Worm (Caenorhabditis elegans): ENCODE measurements around the gene srv-21.

Gene srv-21

DNA sequence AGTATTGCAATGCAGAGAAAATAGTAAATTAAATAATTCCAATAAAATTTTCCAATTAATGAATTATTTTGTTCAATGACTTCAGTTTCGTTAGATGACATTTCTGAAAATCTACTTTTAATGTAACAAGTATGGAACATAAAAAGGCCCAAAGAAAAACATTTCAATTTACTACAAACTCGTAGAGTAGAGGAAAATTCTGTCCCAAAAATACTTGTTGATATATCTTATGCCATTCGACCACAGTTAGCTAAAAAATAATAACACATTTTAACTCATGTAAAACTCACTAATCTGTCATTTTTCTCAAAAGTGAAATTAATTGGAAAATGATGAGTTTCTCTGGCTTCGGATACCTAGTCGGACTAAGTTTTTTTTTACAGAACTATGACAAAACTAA, at the start of gene srv-21:
srv-21 (minus strand) TSS at position 101 of the 400 bp plus-strand sequence.
- TF ChIP-seq hmbx-1 (tag; optimal IDR thresholded peaks at IDR 0.05): no peak

DNA sequence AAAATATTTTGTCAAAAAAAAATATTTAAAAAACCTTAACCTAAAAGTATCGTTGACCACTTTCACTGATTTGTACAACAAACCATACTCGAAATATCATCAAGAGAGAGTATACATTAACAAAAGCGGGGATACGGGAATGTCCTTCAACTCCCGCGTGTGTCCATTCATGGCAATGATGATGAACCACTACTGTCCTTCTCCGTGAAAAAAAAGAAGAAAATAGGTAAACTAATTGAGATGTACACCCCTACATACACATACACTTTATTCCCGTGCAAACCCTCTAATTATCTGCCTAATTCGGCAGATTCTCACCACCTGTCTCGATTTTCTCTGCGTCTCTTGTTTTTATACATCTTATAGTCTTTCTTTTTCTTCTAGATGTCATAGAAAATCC, 49.5 kb upstream of the srv-21 start:
- TF ChIP-seq ceh-13 (GFP tag; optimal IDR thresholded peaks at IDR 0.05) (no peak), tra-4 (tag; optimal IDR thresholded peaks at IDR 0.05) (no peak), sea-1 (GFP tag; conservative IDR thresholded peaks at IDR 0.05) (no peak), flt-1 (GFP tag; IDR thresholded peaks at IDR 0.05) (no peak), ceh-36 (tag; optimal IDR thresholded peaks at IDR 0.05) (no peak)

DNA sequence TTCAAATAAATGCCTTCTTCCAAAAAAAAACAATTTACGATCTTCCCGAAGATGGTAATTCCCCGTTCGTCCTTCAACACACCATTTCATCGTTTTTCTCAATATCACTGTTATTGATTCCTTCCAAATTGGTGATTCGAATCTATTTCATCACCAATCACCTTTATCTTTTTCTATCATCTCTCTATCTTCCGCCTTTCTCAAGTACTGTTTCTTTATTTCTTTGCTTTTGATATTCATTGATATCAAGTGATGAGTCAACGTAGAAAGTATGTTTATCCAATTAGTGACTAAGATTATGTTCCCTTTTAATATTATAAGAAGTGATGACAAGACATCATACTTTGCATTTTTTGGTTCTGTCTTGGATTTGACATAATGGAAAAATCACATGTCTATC, 47.1 kb upstream of the srv-21 start:
- no peak for TF ChIP-seq ceh-36 (tag; optimal IDR thresholded peaks at IDR 0.05)
- TF ChIP-seq B0310.2 (tag; optimal IDR thresholded peaks at IDR 0.05): no peak
- TF ChIP-seq hmg-4 (GFP tag; optimal IDR thresholded peaks at IDR 0.05): no peak
- TF ChIP-seq ets-7 (tag; optimal IDR thresholded peaks at IDR 0.05): no peak
- no peak for TF ChIP-seq ceh-13 (GFP tag; optimal IDR thresholded peaks at IDR 0.05)
- TF ChIP-seq hnd-1 (tag; optimal IDR thresholded peaks at IDR 0.05): no peak
- no peak for TF ChIP-seq tra-4 (tag; optimal IDR thresholded peaks at IDR 0.05)
- TF ChIP-seq tbx-37 (GFP tag; conservative IDR thresholded peaks at IDR 0.05): no peak
- no peak for TF ChIP-seq aly-1 (tag; optimal IDR thresholded peaks at IDR 0.05)
- no peak for TF ChIP-seq tbx-11 (GFP tag; IDR thresholded peaks at IDR 0.05)

DNA sequence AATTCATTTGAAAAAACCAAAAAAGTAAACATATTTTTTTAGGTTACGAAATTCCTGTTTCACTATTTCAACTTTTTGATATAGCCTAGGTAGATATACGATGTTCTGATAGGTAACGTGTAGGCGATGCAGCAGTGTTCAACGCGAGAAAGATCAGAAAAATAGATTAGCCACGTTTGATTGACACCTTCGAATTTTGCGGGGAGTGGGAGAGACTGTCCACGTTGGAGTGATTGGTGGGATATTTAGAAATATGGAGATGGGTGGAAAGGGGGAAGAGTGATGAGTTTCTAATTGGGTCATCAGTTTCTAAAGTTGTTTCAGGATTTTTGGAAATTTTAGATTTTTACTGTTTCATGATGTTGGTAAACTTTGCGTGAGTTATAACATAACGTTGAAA, 46.0 kb upstream of the srv-21 start:
- TF ChIP-seq B0310.2 (tag; optimal IDR thresholded peaks at IDR 0.05): no peak
- no peak for TF ChIP-seq ets-7 (tag; optimal IDR thresholded peaks at IDR 0.05)
- no peak for TF ChIP-seq hnd-1 (tag; optimal IDR thresholded peaks at IDR 0.05)
- TF ChIP-seq hmbx-1 (tag; optimal IDR thresholded peaks at IDR 0.05): no peak
- TF ChIP-seq ceh-13 (GFP tag; optimal IDR thresholded peaks at IDR 0.05): no peak
- no peak for TF ChIP-seq ceh-36 (tag; optimal IDR thresholded peaks at IDR 0.05)

DNA sequence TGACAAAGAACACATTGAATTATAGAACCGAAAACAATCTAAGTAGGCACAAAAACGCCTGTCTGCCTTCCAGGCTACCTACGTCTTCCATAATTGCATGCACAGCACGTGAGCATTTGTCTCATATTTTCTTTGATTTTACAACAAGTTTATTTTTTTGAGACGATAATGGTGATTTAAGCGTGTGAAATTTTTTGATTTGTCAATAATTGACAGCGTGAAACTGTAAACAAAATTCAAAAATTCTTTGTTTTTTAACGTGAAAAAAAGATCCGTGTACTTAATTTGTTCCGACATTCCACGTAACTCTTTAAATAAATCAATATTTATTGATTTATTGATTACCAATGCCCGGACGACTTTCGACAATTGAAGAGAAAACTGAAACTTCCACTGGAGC, 39.9 kb upstream of the srv-21 start, which contains the start of gene dhhc-13:
dhhc-13 (plus strand) TSS at position 301 of the 400 bp plus-strand sequence.
- TF ChIP-seq hmg-4 (GFP tag; optimal IDR thresholded peaks at IDR 0.05) (no peak), B0310.2 (tag; optimal IDR thresholded peaks at IDR 0.05) (no peak), ama-1 (optimal IDR thresholded peaks at IDR 0.05) (no peak), hnd-1 (tag; optimal IDR thresholded peaks at IDR 0.05) (no peak), flt-1 (GFP tag; IDR thresholded peaks at IDR 0.05) (no peak), aly-1 (tag; optimal IDR thresholded peaks at IDR 0.05) (no peak), sea-1 (GFP tag; conservative IDR thresholded peaks at IDR 0.05) (no peak)

DNA sequence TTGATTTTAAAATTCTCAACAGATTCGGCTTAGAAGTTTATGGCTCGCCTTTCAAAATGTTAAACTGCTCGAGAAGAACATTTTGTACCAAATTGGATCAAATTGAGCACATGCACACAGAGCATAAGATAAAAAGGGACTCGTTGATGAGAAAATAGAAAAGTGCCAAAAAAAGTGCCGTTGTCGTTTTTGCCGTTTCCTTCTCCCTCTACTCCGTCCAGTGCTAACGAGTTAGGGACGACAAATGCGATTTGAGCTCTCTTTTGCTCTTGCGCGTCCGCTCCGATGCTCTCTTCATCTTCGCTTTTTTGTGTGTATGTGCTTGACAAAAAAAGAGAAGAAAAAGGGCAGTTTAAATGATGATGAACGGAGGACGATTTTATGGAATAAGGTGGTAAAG, 38.0 kb upstream of the srv-21 start:
- TF ChIP-seq tra-4 (tag; optimal IDR thresholded peaks at IDR 0.05) (no peak), aly-1 (tag; optimal IDR thresholded peaks at IDR 0.05) (no peak), tbx-11 (GFP tag; IDR thresholded peaks at IDR 0.05) (no peak), hnd-1 (tag; optimal IDR thresholded peaks at IDR 0.05) (no peak), pes-1 (GFP tag; IDR thresholded peaks at IDR 0.05) (no peak), hmbx-1 (tag; optimal IDR thresholded peaks at IDR 0.05) (no peak), B0310.2 (tag; optimal IDR thresholded peaks at IDR 0.05) (no peak), tbx-37 (GFP tag; conservative IDR thresholded peaks at IDR 0.05) (no peak), hmg-4 (GFP tag; optimal IDR thresholded peaks at IDR 0.05) (no peak), flt-1 (GFP tag; IDR thresholded peaks at IDR 0.05) (no peak), ama-1 (optimal IDR thresholded peaks at IDR 0.05) (no peak), ets-7 (tag; optimal IDR thresholded peaks at IDR 0.05) (no peak)

DNA sequence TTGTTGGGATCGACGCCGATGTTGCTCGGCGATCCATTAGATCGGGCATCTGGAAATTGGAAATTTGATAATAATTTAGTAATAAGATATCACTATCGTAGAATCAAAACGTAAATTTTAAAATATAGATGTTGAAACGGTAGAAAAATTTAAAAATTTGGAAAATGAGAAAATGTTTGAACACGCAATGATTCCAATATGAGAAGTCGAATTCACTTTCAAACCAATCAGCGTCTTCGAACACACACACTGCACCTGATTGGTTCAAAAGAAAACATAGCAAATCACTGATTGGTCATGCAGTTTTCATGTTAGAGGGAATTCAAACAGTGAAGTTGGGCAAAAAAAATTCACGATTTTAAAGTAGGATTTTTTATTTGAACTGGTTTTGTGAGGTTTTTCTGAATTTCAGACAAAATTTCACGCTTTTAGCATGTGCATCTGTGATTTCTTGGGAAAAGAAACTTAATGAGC, 26.2 kb upstream of the srv-21 start, which contains the start of gene H04M03.12:
H04M03.12 (minus strand) TSS at position 51 of the 474 bp plus-strand sequence.
- TF ChIP-seq tra-4 (tag; optimal IDR thresholded peaks at IDR 0.05) (no peak), sea-1 (GFP tag; conservative IDR thresholded peaks at IDR 0.05) (no peak), hmg-4 (GFP tag; optimal IDR thresholded peaks at IDR 0.05) (no peak), flt-1 (GFP tag; IDR thresholded peaks at IDR 0.05) (no peak), tbx-37 (GFP tag; conservative IDR thresholded peaks at IDR 0.05) (no peak), aly-1 (tag; optimal IDR thresholded peaks at IDR 0.05) (no peak), pes-1 (GFP tag; IDR thresholded peaks at IDR 0.05) (no peak), tbx-11 (GFP tag; IDR thresholded peaks at IDR 0.05) (no peak), F13C5.2 (tag; optimal IDR thresholded peaks at IDR 0.05) (no peak), B0310.2 (tag; optimal IDR thresholded peaks at IDR 0.05) (no peak), hmbx-1 (tag; optimal IDR thresholded peaks at IDR 0.05) (no peak), ama-1 (optimal IDR thresholded peaks at IDR 0.05) (no peak), ets-7 (tag; optimal IDR thresholded peaks at IDR 0.05) (no peak), ceh-36 (tag; optimal IDR thresholded peaks at IDR 0.05) (no peak), hnd-1 (tag; optimal IDR thresholded peaks at IDR 0.05) (no peak), ceh-13 (GFP tag; optimal IDR thresholded peaks at IDR 0.05) (no peak), scrt-1 (GFP tag; IDR thresholded peaks at IDR 0.05) (no peak)

DNA sequence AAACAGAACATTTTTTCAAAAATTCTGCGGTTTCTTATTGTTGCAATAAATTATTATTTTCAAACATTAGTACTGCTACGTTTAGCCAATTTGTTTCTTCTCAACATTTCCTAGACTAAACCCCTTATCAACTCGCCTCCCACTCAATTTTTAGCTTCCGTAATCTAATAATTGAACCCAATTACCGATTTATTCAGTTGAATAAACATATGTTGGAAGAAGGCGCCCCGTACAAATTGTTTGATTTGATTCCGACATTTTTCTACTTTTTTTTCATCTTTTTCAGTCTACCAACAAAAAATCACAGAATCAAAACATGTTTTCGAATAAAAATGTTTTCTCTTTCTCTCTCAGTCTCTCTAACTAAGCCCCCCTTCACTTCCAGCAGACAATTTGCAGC, 25.6 kb upstream of the srv-21 start:
- TF ChIP-seq ceh-13 (GFP tag; optimal IDR thresholded peaks at IDR 0.05) (no peak), flt-1 (GFP tag; IDR thresholded peaks at IDR 0.05) (no peak), tra-4 (tag; optimal IDR thresholded peaks at IDR 0.05) (no peak), ceh-36 (tag; optimal IDR thresholded peaks at IDR 0.05) (no peak), hnd-1 (tag; optimal IDR thresholded peaks at IDR 0.05) (no peak), scrt-1 (GFP tag; IDR thresholded peaks at IDR 0.05) (no peak), ets-7 (tag; optimal IDR thresholded peaks at IDR 0.05) (no peak)

DNA sequence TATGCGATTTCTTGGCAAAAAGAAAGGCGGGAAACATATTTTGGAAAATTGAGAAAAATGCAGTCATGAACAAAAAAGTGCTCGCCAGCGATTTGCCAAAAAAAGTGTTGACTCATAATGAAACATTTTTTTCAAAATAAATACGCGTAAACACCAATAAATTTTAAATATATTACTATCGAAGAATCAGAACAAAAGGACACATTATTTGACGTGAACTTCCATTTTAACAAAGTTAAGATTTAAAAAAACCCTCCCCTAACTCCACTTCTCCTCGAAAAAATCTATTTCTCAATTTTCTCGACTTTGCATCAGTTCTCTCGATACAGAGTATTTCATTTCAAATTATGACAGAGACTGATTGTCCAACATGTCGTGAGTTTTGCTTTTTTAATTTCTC, 19.2 kb upstream of the srv-21 start, which contains the start of gene pck-3:
pck-3 (plus strand) TSS at position 301 of the 400 bp plus-strand sequence.
- no peak for TF ChIP-seq pes-1 (GFP tag; IDR thresholded peaks at IDR 0.05)
- no peak for TF ChIP-seq scrt-1 (GFP tag; IDR thresholded peaks at IDR 0.05)
- no peak for TF ChIP-seq tra-4 (tag; optimal IDR thresholded peaks at IDR 0.05)
- no peak for TF ChIP-seq aly-1 (tag; optimal IDR thresholded peaks at IDR 0.05)
- no peak for TF ChIP-seq B0310.2 (tag; optimal IDR thresholded peaks at IDR 0.05)
- TF ChIP-seq ama-1 (optimal IDR thresholded peaks at IDR 0.05): no peak
- TF ChIP-seq flt-1 (GFP tag; IDR thresholded peaks at IDR 0.05): no peak
- TF ChIP-seq ets-7 (tag; optimal IDR thresholded peaks at IDR 0.05): no peak
- TF ChIP-seq sea-1 (GFP tag; conservative IDR thresholded peaks at IDR 0.05): no peak
- TF ChIP-seq hnd-1 (tag; optimal IDR thresholded peaks at IDR 0.05): no peak
- TF ChIP-seq F13C5.2 (tag; optimal IDR thresholded peaks at IDR 0.05): no peak
- TF ChIP-seq tbx-37 (GFP tag; conservative IDR thresholded peaks at IDR 0.05): no peak
- TF ChIP-seq ceh-36 (tag; optimal IDR thresholded peaks at IDR 0.05): no peak
- no peak for TF ChIP-seq tbx-11 (GFP tag; IDR thresholded peaks at IDR 0.05)
- no peak for TF ChIP-seq hmg-4 (GFP tag; optimal IDR thresholded peaks at IDR 0.05)
- TF ChIP-seq ceh-13 (GFP tag; optimal IDR thresholded peaks at IDR 0.05): no peak
- TF ChIP-seq hmbx-1 (tag; optimal IDR thresholded peaks at IDR 0.05): no peak
